Fruit fly (Drosophila melanogaster) whole organism, adult: ENCODE results near the gene yellow-b.

Experiments used
- CG11617 ChIP-seq: fragments of 200-800 bp; sonication (Bioruptor generic); optimal IDR thresholded peaks from 2 replicates; lab custom pipeline; 2017; ENCODE audit warnings: mild to moderate bottlenecking, missing biosample characterization, missing genetic modification reagents, missing genetic modification characterization
- CG12768 ChIP-seq: fragments of 200-800 bp; sonication (Bioruptor generic); optimal IDR thresholded peaks from 2 replicates; lab custom pipeline; 2017; ENCODE audit warnings: missing biosample characterization, missing genetic modification characterization, mild to moderate bottlenecking, moderate library complexity, missing genetic modification reagents
- Crg-1 ChIP-seq: fragments of 200-800 bp; sonication (Bioruptor generic); optimal IDR thresholded peaks from 2 replicates; lab custom pipeline; 2016; ENCODE audit warnings: missing biosample characterization, missing genetic modification characterization
- Mnt ChIP-seq: fragments of 200-800 bp; sonication (Bioruptor generic); optimal IDR thresholded peaks from 2 replicates; lab custom pipeline; 2016; ENCODE audit warnings: missing biosample characterization, mild to moderate bottlenecking, missing genetic modification characterization
- cnc ChIP-seq, 2 experiments: fragments of >200 bp; optimal IDR thresholded peaks; 2 replicates each; lab custom pipeline; 2017
- pad ChIP-seq: fragments of 200-800 bp; sonication (Bioruptor generic); optimal IDR thresholded peaks from 3 replicates; lab custom pipeline; 2017; ENCODE audit warnings: missing biosample characterization, missing genetic modification characterization, mild to moderate bottlenecking, moderate library complexity, missing genetic modification reagents
- tj ChIP-seq: fragments of 200-800 bp; sonication (Bioruptor generic); optimal IDR thresholded peaks from 3 replicates; lab custom pipeline; 2017; ENCODE audit warnings: missing biosample characterization, mild to moderate bottlenecking, missing genetic modification characterization, moderate library complexity
- toe ChIP-seq: fragments of 200-800 bp; sonication (Bioruptor generic); optimal IDR thresholded peaks from 2 replicates; lab custom pipeline; 2016; ENCODE audit warnings: missing biosample characterization, missing genetic modification characterization

dm6 chr2L:16764480-16764879 is 10.3 kb downstream of the yellow-b start:
- TF ChIP-seq pad (no peak), toe (GFP tag; lab: Kevin White, UChicago) (no peak), CG12768 (GFP tag; lab: Kevin White, UChicago) (no peak), Mnt (GFP tag; lab: Kevin White, UChicago) (no peak), CG11617 (GFP tag; lab: Kevin White, UChicago) (no peak), cnc (optimal IDR thresholded peaks at IDR 0.05; lab: Kevin White, UChicago) (no peak), Crg-1 (GFP tag; lab: Kevin White, UChicago) (no peak), tj (GFP tag; lab: Kevin White, UChicago) (no peak)
